Worm (Caenorhabditis elegans) whole organism, late embryonic: ENCODE measurements around the gene srh-52.

Source experiments
- C08G9.2 ChIP-seq: sonication (generic microtip); optimal IDR thresholded peaks from 2 replicates; lab custom pipeline; 2016; ENCODE audit warnings: mild to moderate bottlenecking, missing genetic modification characterization, moderate library complexity, missing compliant biosample characterization
- C38D4.7 ChIP-seq: fragments of 200-800 bp; sonication (Bioruptor generic); optimal IDR thresholded peaks from 2 replicates; lab custom pipeline; 2018; ENCODE audit warnings: mild to moderate bottlenecking, missing genetic modification characterization, moderate library complexity, missing compliant biosample characterization
- F13H6.1 ChIP-seq: sonication (generic microtip); optimal IDR thresholded peaks from 2 replicates; lab custom pipeline; 2016; ENCODE audit warnings: missing genetic modification characterization, missing compliant biosample characterization
- K09A11.1 ChIP-seq: sonication (generic microtip); optimal IDR thresholded peaks from 2 replicates; lab custom pipeline; 2017; ENCODE audit warnings: antibody characterized with exemption, mild to moderate bottlenecking, missing genetic modification characterization, missing compliant biosample characterization; ENCODE audit not compliant: insufficient read depth
- ahr-1 ChIP-seq: sonication (generic microtip); optimal IDR thresholded peaks from 2 replicates; lab custom pipeline; 2016; ENCODE audit warnings: missing genetic modification characterization, missing compliant biosample characterization
- ceh-14 ChIP-seq: sonication (generic microtip); optimal IDR thresholded peaks from 2 replicates; lab custom pipeline; 2016; ENCODE audit warnings: missing genotype, missing genetic modification characterization, missing compliant biosample characterization
- ceh-2 ChIP-seq: sonication (generic microtip); optimal IDR thresholded peaks from 2 replicates; lab custom pipeline; 2016; ENCODE audit warnings: missing genotype, missing genetic modification characterization, missing compliant biosample characterization
- ceh-24 ChIP-seq: sonication (generic microtip); optimal IDR thresholded peaks from 2 replicates; lab custom pipeline; 2016; ENCODE audit warnings: mild to moderate bottlenecking, missing genetic modification characterization, missing compliant biosample characterization
- ceh-30 ChIP-seq: fragments of 150-350 bp; optimal IDR thresholded peaks from 2 replicates; lab custom pipeline; 2014; ENCODE audit warnings: missing biosample characterization, missing genetic modification characterization
- ceh-31 ChIP-seq: sonication (generic microtip); optimal IDR thresholded peaks from 2 replicates; lab custom pipeline; 2016; ENCODE audit warnings: missing genetic modification characterization, missing compliant biosample characterization
- ceh-45 ChIP-seq: fragments of 200-800 bp; sonication (Bioruptor generic); IDR thresholded peaks from 2 replicates; pipeline ENCODE4 v1.3.6; 2022; ENCODE audit warnings: missing genetic modification reagents, missing genetic modification characterization, missing compliant biosample characterization
- ceh-48 ChIP-seq: sonication (generic microtip); optimal IDR thresholded peaks from 2 replicates; lab custom pipeline; 2016; ENCODE audit warnings: missing genetic modification characterization, inconsistent platforms, missing compliant biosample characterization
- ceh-9 ChIP-seq: sonication (generic microtip); optimal IDR thresholded peaks from 2 replicates; lab custom pipeline; 2016; ENCODE audit warnings: mild to moderate bottlenecking, missing genetic modification characterization, inconsistent platforms, missing compliant biosample characterization
- che-1 ChIP-seq: sonication (generic microtip); optimal IDR thresholded peaks from 2 replicates; lab custom pipeline; 2016; ENCODE audit warnings: mild to moderate bottlenecking, missing genetic modification characterization, missing compliant biosample characterization
- dmd-4 ChIP-seq: sonication (generic microtip); optimal IDR thresholded peaks from 2 replicates; lab custom pipeline; 2016; ENCODE audit warnings: borderline replicate concordance, missing genetic modification characterization, missing compliant biosample characterization
- dve-1 ChIP-seq: sonication (generic microtip); optimal IDR thresholded peaks from 2 replicates; lab custom pipeline; 2017; ENCODE audit warnings: antibody characterized with exemption, mild to moderate bottlenecking, missing genetic modification characterization, missing compliant biosample characterization
- elt-2 ChIP-seq: sonication (generic microtip); optimal IDR thresholded peaks from 2 replicates; lab custom pipeline; 2016; ENCODE audit warnings: missing genetic modification reagents, missing genetic modification characterization, missing compliant biosample characterization
- elt-4 ChIP-seq: sonication (generic microtip); optimal IDR thresholded peaks from 2 replicates; lab custom pipeline; 2016; ENCODE audit warnings: missing genetic modification characterization, missing compliant biosample characterization
- ets-4 ChIP-seq: sonication (generic microtip); optimal IDR thresholded peaks from 2 replicates; lab custom pipeline; 2016; ENCODE audit warnings: missing genetic modification characterization, missing compliant biosample characterization
- eyg-1 ChIP-seq: sonication (generic microtip); optimal IDR thresholded peaks from 2 replicates; lab custom pipeline; 2016; ENCODE audit warnings: missing genotype, missing genetic modification characterization, missing compliant biosample characterization
- fkh-10 ChIP-seq: fragments of 150-350 bp; optimal IDR thresholded peaks from 2 replicates; lab custom pipeline; 2014; ENCODE audit warnings: missing biosample characterization, missing genetic modification reagents, missing genetic modification characterization
- hlh-13 ChIP-seq: fragments of 200-800 bp; sonication (Bioruptor generic); optimal IDR thresholded peaks from 2 replicates; lab custom pipeline; 2018; ENCODE audit warnings: mild to moderate bottlenecking, missing genetic modification characterization, missing compliant biosample characterization
- hlh-30 ChIP-seq: sonication (generic microtip); optimal IDR thresholded peaks from 2 replicates; lab custom pipeline; 2017; ENCODE audit warnings: antibody characterized with exemption, missing genetic modification characterization, missing compliant biosample characterization; ENCODE audit not compliant: insufficient read depth
- hlh-8 ChIP-seq: sonication (generic microtip); optimal IDR thresholded peaks from 2 replicates; lab custom pipeline; 2016; ENCODE audit warnings: missing genotype, missing genetic modification characterization, missing compliant biosample characterization
- lim-6 ChIP-seq: sonication (generic microtip); optimal IDR thresholded peaks from 2 replicates; lab custom pipeline; 2016; ENCODE audit warnings: missing genetic modification characterization, missing compliant biosample characterization
- lin-11 ChIP-seq: fragments of 200-800 bp; sonication (Bioruptor generic); optimal IDR thresholded peaks from 2 replicates; lab custom pipeline; 2018; ENCODE audit warnings: mild to moderate bottlenecking, missing genetic modification characterization, missing compliant biosample characterization
- nfya-1 ChIP-seq: sonication (generic microtip); optimal IDR thresholded peaks from 2 replicates; lab custom pipeline; 2017; ENCODE audit warnings: missing genetic modification characterization, mild to moderate bottlenecking, missing compliant biosample characterization, antibody characterized with exemption, moderate library complexity
- nhr-11 ChIP-seq: fragments of 150-350 bp; optimal IDR thresholded peaks from 2 replicates; lab custom pipeline; 2014; ENCODE audit warnings: missing biosample characterization, missing genetic modification characterization
- odd-2 ChIP-seq: sonication (generic microtip); optimal IDR thresholded peaks from 2 replicates; lab custom pipeline; 2017; ENCODE audit warnings: antibody characterized with exemption, mild to moderate bottlenecking, missing genetic modification characterization, missing compliant biosample characterization
- pag-3 ChIP-seq: sonication (generic microtip); optimal IDR thresholded peaks from 2 replicates; lab custom pipeline; 2016; ENCODE audit warnings: missing compliant biosample characterization, missing genetic modification characterization, borderline replicate concordance
- pat-9 ChIP-seq: fragments of 200-800 bp; sonication (Bioruptor generic); optimal IDR thresholded peaks from 2 replicates; lab custom pipeline; 2018; ENCODE audit warnings: mild to moderate bottlenecking, missing genetic modification characterization, moderate library complexity, missing compliant biosample characterization
- pax-1 ChIP-seq: fragments of 150-350 bp; optimal IDR thresholded peaks from 2 replicates; lab custom pipeline; 2014; ENCODE audit warnings: missing biosample characterization, missing genetic modification characterization
- pha-2 ChIP-seq: sonication (generic microtip); optimal IDR thresholded peaks from 2 replicates; lab custom pipeline; 2017; ENCODE audit warnings: mild to moderate bottlenecking, missing genetic modification characterization, missing compliant biosample characterization
- ref-2 ChIP-seq: sonication (generic microtip); optimal IDR thresholded peaks from 2 replicates; lab custom pipeline; 2016; ENCODE audit warnings: missing genetic modification characterization, missing compliant biosample characterization
- sdc-2 ChIP-seq: sonication (generic microtip); optimal IDR thresholded peaks from 2 replicates; lab custom pipeline; 2016; ENCODE audit warnings: missing genotype, missing genetic modification characterization, missing compliant biosample characterization
- syd-9 ChIP-seq: sonication (generic microtip); optimal IDR thresholded peaks from 2 replicates; lab custom pipeline; 2016; ENCODE audit warnings: mild to moderate bottlenecking, missing genetic modification characterization, moderate library complexity, missing compliant biosample characterization
- tbx-2 ChIP-seq: sonication (generic microtip); optimal IDR thresholded peaks from 2 replicates; lab custom pipeline; 2016; ENCODE audit warnings: missing genetic modification characterization, missing compliant biosample characterization
- ttx-3 ChIP-seq: sonication (generic microtip); optimal IDR thresholded peaks from 2 replicates; lab custom pipeline; 2016; ENCODE audit warnings: missing genetic modification reagents, missing genetic modification characterization, missing compliant biosample characterization
- unc-42 ChIP-seq: sonication (generic microtip); optimal IDR thresholded peaks from 2 replicates; lab custom pipeline; 2016; ENCODE audit warnings: missing genotype, missing genetic modification characterization, missing compliant biosample characterization
- unc-86 ChIP-seq: sonication (generic microtip); optimal IDR thresholded peaks from 2 replicates; lab custom pipeline; 2016; ENCODE audit warnings: missing genetic modification characterization, missing compliant biosample characterization
- zip-5 ChIP-seq: sonication (generic microtip); optimal IDR thresholded peaks from 2 replicates; lab custom pipeline; 2016; ENCODE audit warnings: missing genetic modification characterization, missing compliant biosample characterization
- ztf-16 ChIP-seq: sonication (generic microtip); optimal IDR thresholded peaks from 2 replicates; lab custom pipeline; 2017; ENCODE audit warnings: missing genetic modification characterization, missing compliant biosample characterization

srh-52 gene

DNA sequence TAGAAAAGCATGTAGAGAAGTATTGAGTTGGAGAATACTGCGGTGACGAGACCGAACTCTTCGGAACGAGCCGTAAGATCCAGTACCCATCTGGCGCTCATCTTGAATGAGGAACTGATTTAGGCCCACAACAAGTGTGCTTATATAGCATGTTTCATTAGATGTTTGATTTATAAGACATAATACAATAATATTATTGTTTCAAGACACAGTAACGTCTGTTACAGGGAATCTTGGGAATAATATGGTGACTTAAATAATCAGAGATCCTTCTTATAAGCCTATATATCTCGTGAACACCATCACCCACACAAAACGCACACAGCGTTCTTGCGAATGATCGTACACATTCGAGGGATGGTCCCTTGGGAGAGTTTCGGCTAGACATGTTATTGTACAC lies 7.6 kb upstream of the srh-52 start, which contains the start of gene str-88:
Gene str-88 (minus strand): TSS at position 101 of the 400 bp plus-strand sequence.
- TF ChIP-seq hlh-30 (tag; lab: Kevin White, UChicago) (no peak), ceh-9 (no peak), ceh-45 (GFP tag; lab: Robert Waterston, UW) (no peak)
- TF ChIP-seq, all 69 proteins: peak for 0

DNA sequence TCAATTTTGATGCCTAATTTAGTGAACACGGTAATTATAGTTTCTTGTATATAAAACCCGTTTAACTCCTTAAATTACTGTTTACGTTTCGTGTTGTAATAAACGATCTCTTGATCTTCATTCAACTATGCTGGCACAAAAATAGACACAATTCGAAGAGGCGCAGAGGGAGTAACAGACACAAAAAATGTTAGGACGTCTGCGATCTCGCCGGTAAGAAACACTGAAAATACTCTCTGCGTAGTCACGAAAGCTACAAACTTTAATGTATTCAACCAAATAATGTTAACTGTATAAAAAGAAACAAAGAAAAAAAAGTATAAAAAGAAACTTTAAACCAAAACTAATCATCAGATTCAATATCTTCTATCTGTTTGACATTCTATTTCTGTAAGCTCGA lies 4.7 kb upstream of the srh-52 start, which contains the start of gene dhs-23:
Gene dhs-23 (plus strand): TSS at position 363 of the 400 bp plus-strand sequence.
- TF ChIP-seq dmd-4 (tag; lab: Kevin White, UChicago) = no peak
- TF ChIP-seq zip-5 (tag; lab: Kevin White, UChicago) = no peak
- no peak for TF ChIP-seq C38D4.7 (GFP tag; lab: Kevin White, UChicago)
- TF ChIP-seq eyg-1 (tag; lab: Kevin White, UChicago) = no peak
- TF ChIP-seq C08G9.2 (tag; lab: Kevin White, UChicago) = no peak
- no peak for TF ChIP-seq ceh-45 (GFP tag; lab: Robert Waterston, UW)

DNA sequence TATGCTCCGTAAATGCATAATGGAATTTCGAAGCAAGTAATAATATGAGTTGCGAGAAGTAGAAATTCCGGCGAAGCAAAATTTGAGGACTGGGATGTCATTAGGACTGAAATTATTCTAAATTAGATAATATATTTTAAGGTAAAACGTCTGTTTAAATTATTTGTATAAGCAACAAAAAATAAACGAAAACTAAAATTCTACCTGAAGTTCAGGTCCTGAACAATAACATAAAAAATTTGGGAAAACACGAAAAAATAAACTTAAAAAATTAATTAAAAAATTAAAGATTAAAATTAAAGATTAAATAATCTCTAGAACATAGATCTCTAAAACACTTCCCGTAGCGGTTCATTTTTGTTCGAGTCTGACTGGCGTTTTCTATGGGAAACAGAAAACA lies 3.7 kb upstream of the srh-52 start, which contains the start of gene srh-251:
Gene srh-251 (minus strand): TSS at position 101 of the 400 bp plus-strand sequence.
- no peak for TF ChIP-seq hlh-8
- TF ChIP-seq ref-2 (tag; lab: Kevin White, UChicago) = no peak
- no peak for TF ChIP-seq pag-3 (tag; lab: Kevin White, UChicago)
- TF ChIP-seq che-1 = no peak
- TF ChIP-seq ztf-16 (tag; lab: Kevin White, UChicago) = no peak
- TF ChIP-seq lim-6 (tag; lab: Kevin White, UChicago) = no peak
- no peak for TF ChIP-seq ceh-14 (tag; lab: Kevin White, UChicago)
- no peak for TF ChIP-seq pat-9
- no peak for TF ChIP-seq pax-1 (tag; lab: Kevin White, UChicago)

DNA sequence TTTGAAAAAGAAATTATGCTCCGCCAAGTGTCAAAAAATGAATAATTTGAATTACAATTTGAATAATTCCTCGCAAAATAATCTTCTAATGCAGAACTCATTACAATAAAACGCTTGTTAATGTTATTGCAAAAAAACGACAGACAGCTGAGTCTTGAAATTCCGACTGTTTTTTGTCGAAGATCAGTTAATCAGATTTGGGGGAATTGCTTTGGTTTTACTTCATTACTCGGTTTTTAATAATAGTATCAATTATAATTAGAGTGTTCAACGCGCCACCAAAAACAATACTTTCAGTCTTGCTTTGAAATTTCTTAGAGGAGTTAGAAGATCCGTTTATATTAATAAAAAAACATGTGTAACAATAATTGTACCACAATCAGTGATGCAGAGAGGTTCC lies 1.8 kb upstream of the srh-52 start, which contains the start of gene srh-122:
Gene srh-122 (minus strand): TSS at position 101 of the 400 bp plus-strand sequence.
- TF ChIP-seq ceh-30 (tag; lab: Kevin White, UChicago) = no peak
- TF ChIP-seq ceh-9 = no peak
- TF ChIP-seq syd-9 (tag; lab: Kevin White, UChicago) = no peak
- no peak for TF ChIP-seq ceh-2 (tag; lab: Kevin White, UChicago)
- no peak for TF ChIP-seq ztf-16 (tag; lab: Kevin White, UChicago)
- TF ChIP-seq unc-42 (tag; lab: Kevin White, UChicago) = no peak
- no peak for TF ChIP-seq ceh-24
- no peak for TF ChIP-seq ceh-48 (tag; lab: Kevin White, UChicago)
- no peak for TF ChIP-seq hlh-8
- TF ChIP-seq lim-6 (tag; lab: Kevin White, UChicago) = no peak
- TF ChIP-seq tbx-2 = no peak
- TF ChIP-seq nhr-11 (tag; lab: Kevin White, UChicago) = no peak
- no peak for TF ChIP-seq elt-4 (tag; lab: Kevin White, UChicago)
- TF ChIP-seq ahr-1 (tag; lab: Kevin White, UChicago) = no peak
- no peak for TF ChIP-seq sdc-2
- TF ChIP-seq elt-2 = no peak
- no peak for TF ChIP-seq ceh-31 (tag; lab: Kevin White, UChicago)
- no peak for TF ChIP-seq F13H6.1 (tag; lab: Kevin White, UChicago)
- no peak for TF ChIP-seq ttx-3 (tag; lab: Kevin White, UChicago)

DNA sequence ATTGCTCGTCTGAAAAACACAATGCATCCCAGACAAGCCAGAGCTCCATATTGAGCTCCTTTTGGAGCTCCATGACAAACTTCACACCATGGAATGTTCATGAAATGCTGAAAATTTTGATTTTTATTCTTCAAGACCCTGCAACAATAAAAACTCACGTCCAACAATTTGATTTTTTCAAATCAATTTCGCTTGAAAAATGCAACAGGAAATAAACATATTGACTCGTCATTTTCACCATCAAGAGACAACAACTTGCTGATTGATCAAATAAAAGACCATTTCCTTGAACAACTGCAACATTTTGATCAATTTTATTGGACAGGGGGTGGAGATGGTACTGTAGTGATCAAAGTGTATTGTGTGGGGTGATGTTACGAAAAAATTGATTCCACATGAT lies 6.4 kb downstream of the srh-52 start, which contains the start of gene nhr-269:
Gene nhr-269 (minus strand): TSS at position 101 of the 400 bp plus-strand sequence.
- TF ChIP-seq C08G9.2 (tag; lab: Kevin White, UChicago) = no peak

DNA sequence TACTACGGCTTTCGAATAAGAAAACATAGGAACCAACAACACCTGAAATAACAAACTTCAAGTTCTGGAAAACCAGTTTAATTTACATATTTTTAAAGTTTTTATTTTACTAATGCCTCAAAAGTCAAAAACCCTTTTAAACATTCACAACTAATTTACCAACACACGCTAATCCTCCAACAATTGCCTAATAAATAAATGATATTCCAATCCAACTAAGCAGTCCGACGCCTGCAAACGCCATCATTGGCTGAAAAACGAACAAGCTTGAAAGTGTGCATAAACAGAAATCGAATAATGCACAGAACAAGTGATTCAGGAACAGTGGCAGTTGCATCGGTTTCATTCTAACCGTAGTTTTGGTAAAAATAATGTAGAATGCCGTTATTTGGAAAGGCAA lies 8.4 kb downstream of the srh-52 start:
- TF ChIP-seq dve-1 (tag; lab: Kevin White, UChicago) (no peak), pha-2 (no peak), hlh-13 (GFP tag; lab: Kevin White, UChicago) (no peak), pat-9 (no peak), elt-2 (no peak), unc-86 (no peak), ceh-45 (GFP tag; lab: Robert Waterston, UW) (no peak), ceh-48 (tag; lab: Kevin White, UChicago) (no peak), ref-2 (tag; lab: Kevin White, UChicago) (no peak), nfya-1 (tag; lab: Kevin White, UChicago) (no peak), ets-4 (tag; lab: Kevin White, UChicago) (no peak), fkh-10 (no peak), K09A11.1 (no peak), odd-2 (tag; lab: Kevin White, UChicago) (no peak), pax-1 (tag; lab: Kevin White, UChicago) (no peak), lin-11 (tag; lab: Kevin White, UChicago) (no peak), ztf-16 (tag; lab: Kevin White, UChicago) (no peak)
